Worm (Caenorhabditis elegans): ENCODE data around the gene F56D6.22.
A peak's percentile ranks its signal among the peaks of the same experiment; 100 is the strongest.

The F56D6.22 gene

ce11 chrIV:3875260-3875659 lies 32.1 kb downstream of the F56D6.22 start:
- TF ChIP-seq ceh-82 (tag; optimal IDR thresholded peaks at IDR 0.05) (no peak), lin-15B (tag; optimal IDR thresholded peaks at IDR 0.05) (peak; percentile 30), pha-4 (tag; optimal IDR thresholded peaks at IDR 0.05) (peak; percentile 80), ztf-4 (tag; optimal IDR thresholded peaks at IDR 0.05) (no peak), egl-27 (tag; optimal IDR thresholded peaks at IDR 0.05) (peak; percentile 63), pqm-1 (tag; optimal IDR thresholded peaks at IDR 0.05) (peak; percentile 31), snpc-4 (tag; optimal IDR thresholded peaks at IDR 0.05) (peak; percentile 22), nhr-23 (tag; optimal IDR thresholded peaks at IDR 0.05) (peak; percentile 31), hmg-11 (tag; optimal IDR thresholded peaks at IDR 0.05) (no peak), nhr-25 (tag; optimal IDR thresholded peaks at IDR 0.05) (no peak), tbx-2 (tag; optimal IDR thresholded peaks at IDR 0.05) (no peak), nfya-1 (tag; optimal IDR thresholded peaks at IDR 0.05; ENCODE audit: insufficient read depth) (peak; percentile 12), jun-1 (tag; optimal IDR thresholded peaks at IDR 0.05) (peak; percentile 85), skn-1 (tag; optimal IDR thresholded peaks at IDR 0.05) (no peak), lin-39 (tag; optimal IDR thresholded peaks at IDR 0.05) (peak; percentile 66), aly-2 (tag; optimal IDR thresholded peaks at IDR 0.05) (no peak), elt-2 (tag; optimal IDR thresholded peaks at IDR 0.05) (peak; percentile 19), unc-62 (GFP tag; optimal IDR thresholded peaks at IDR 0.05) (no peak), fkh-2 (tag; optimal IDR thresholded peaks at IDR 0.05) (no peak), egl-5 (tag; optimal IDR thresholded peaks at IDR 0.05) (peak; percentile 100), fos-1 (tag; optimal IDR thresholded peaks at IDR 0.05) (peak; percentile 66)

ce11 chrIV:3874417-3874816 lies 33.0 kb downstream of the F56D6.22 start:
- TF ChIP-seq R02D3.7 (tag; optimal IDR thresholded peaks at IDR 0.05): no peak
- no peak for TF ChIP-seq nhr-43 (tag; optimal IDR thresholded peaks at IDR 0.05; ENCODE audit: poor library complexity, severe bottlenecking)
- TF ChIP-seq lsy-12 (tag; optimal IDR thresholded peaks at IDR 0.05): no peak
- no peak for TF ChIP-seq sea-2 (GFP tag; optimal IDR thresholded peaks at IDR 0.05)
- peak; percentile 55 for TF ChIP-seq elt-2 (tag; optimal IDR thresholded peaks at IDR 0.05)
- peak; percentile 23 for TF ChIP-seq fos-1 (tag; optimal IDR thresholded peaks at IDR 0.05)
- no peak for TF ChIP-seq nhr-67 (tag; optimal IDR thresholded peaks at IDR 0.05)
- TF ChIP-seq lin-15B (tag; optimal IDR thresholded peaks at IDR 0.05): peak; percentile 37
- no peak for TF ChIP-seq snpc-4 (tag; optimal IDR thresholded peaks at IDR 0.05)
- no peak for TF ChIP-seq mdl-1 (tag; optimal IDR thresholded peaks at IDR 0.05)
- no peak for TF ChIP-seq ceh-9 (tag; optimal IDR thresholded peaks at IDR 0.05)
- TF ChIP-seq skn-1 (tag; optimal IDR thresholded peaks at IDR 0.05): peak; percentile 1
- TF ChIP-seq nfya-1 (tag; optimal IDR thresholded peaks at IDR 0.05; ENCODE audit: insufficient read depth): peak; percentile 58
- peak; percentile 8 for TF ChIP-seq ceh-82 (tag; optimal IDR thresholded peaks at IDR 0.05)
- no peak for TF ChIP-seq eor-1 (tag; optimal IDR thresholded peaks at IDR 0.05)
- no peak for TF ChIP-seq nhr-23 (tag; optimal IDR thresholded peaks at IDR 0.05)
- TF ChIP-seq pqm-1 (tag; optimal IDR thresholded peaks at IDR 0.05): no peak
- peak; percentile 89 for TF ChIP-seq ama-1 (optimal IDR thresholded peaks at IDR 0.05)
- peak; percentile 50 for TF ChIP-seq nhr-25 (tag; optimal IDR thresholded peaks at IDR 0.05)
- no peak for TF ChIP-seq tbx-2 (tag; optimal IDR thresholded peaks at IDR 0.05)
- peak; percentile 14 for TF ChIP-seq jun-1 (tag; optimal IDR thresholded peaks at IDR 0.05)
- TF ChIP-seq mml-1 (tag; optimal IDR thresholded peaks at IDR 0.05): no peak
- TF ChIP-seq elt-1 (tag; optimal IDR thresholded peaks at IDR 0.05): no peak
- peak; percentile 44 for TF ChIP-seq pha-4 (tag; optimal IDR thresholded peaks at IDR 0.05)
- TF ChIP-seq egl-27 (tag; optimal IDR thresholded peaks at IDR 0.05): no peak
- TF ChIP-seq ZK546.5 (tag; optimal IDR thresholded peaks at IDR 0.05): no peak
- TF ChIP-seq nhr-11 (tag; optimal IDR thresholded peaks at IDR 0.05): no peak
- TF ChIP-seq daf-12 (tag; optimal IDR thresholded peaks at IDR 0.05): no peak
- peak; percentile 19 for TF ChIP-seq hmg-11 (tag; optimal IDR thresholded peaks at IDR 0.05)
- no peak for TF ChIP-seq ceh-28 (tag; optimal IDR thresholded peaks at IDR 0.05)

- TF ChIP-seq elt-1 (tag; optimal IDR thresholded peaks at IDR 0.05) (no peak), lsy-12 (tag; optimal IDR thresholded peaks at IDR 0.05) (no peak), nhr-23 (tag; optimal IDR thresholded peaks at IDR 0.05) (no peak), eor-1 (tag; optimal IDR thresholded peaks at IDR 0.05) (no peak), lin-15B (tag; optimal IDR thresholded peaks at IDR 0.05) (no peak), daf-12 (tag; optimal IDR thresholded peaks at IDR 0.05) (no peak), tbx-2 (tag; optimal IDR thresholded peaks at IDR 0.05) (no peak), ama-1 (optimal IDR thresholded peaks at IDR 0.05) (no peak), mml-1 (tag; optimal IDR thresholded peaks at IDR 0.05) (no peak), egl-5 (tag; optimal IDR thresholded peaks at IDR 0.05) (no peak), elt-2 (tag; optimal IDR thresholded peaks at IDR 0.05) (no peak), snpc-4 (tag; optimal IDR thresholded peaks at IDR 0.05) (no peak)
These were observed 33.7 kb downstream of the F56D6.22 start, which contains the start of gene F37C4.5 for ce11 chrIV:3873706-3874105. F37C4.5 (minus strand) TSS chrIV:3873806.
